Fruit fly (Drosophila melanogaster): ENCODE measurements around the gene CG3777.

DNA sequence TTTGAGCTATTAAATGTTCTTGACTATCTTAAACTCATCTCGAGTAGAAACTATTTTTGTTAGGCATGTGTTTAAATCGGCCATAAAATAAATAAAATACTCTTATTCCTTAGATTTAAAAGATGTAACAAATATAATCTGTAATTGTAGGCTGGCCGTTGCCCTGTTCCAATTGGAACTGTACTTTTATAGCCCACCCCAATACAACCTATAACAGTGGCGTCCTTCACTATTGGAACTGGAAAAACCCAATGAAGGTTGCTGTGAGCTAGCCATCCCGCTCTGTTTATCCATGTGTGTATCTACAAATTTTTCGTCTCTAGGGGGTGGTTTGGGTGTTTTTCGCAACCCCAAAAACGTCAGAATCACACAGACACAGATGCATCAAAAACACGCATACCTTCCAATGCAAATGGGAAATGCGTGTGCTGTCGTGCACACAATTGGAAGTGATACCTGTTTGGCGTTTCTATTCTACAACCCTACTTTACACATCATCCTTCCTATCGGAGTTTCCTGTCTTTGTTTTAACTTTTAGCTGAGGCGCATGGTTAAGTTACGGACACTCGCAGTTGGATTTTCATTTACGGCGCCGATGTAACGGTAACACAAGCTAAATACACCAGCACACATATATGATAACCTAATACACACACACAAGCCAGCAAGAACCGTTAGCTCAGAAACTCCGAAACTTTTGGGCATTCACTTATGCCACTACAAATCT is 970 bp upstream of the CG3777 start:
- TF ChIP-seq CG16779 (tag; optimal IDR thresholded peaks at IDR 0.05) (no peak), vri (GFP tag; optimal IDR thresholded peaks at IDR 0.05) (no peak), Blimp-1 (GFP tag; optimal IDR thresholded peaks at IDR 0.05) (no peak), CG4318 (GFP tag; optimal IDR thresholded peaks at IDR 0.05) (no peak), fd85E (GFP tag; optimal IDR thresholded peaks at IDR 0.05) (no peak), CG6808 (GFP tag; optimal IDR thresholded peaks at IDR 0.05) (no peak), CG15336 (GFP tag; IDR thresholded peaks at IDR 0.05) (no peak), svp (GFP tag) (no peak), acj6 (GFP tag; optimal IDR thresholded peaks at IDR 0.05) (no peak)
